Worm (Caenorhabditis elegans) whole organism, L1 larva: ENCODE data around the gene bre-3.

Experiments
- aly-2 ChIP-seq: fragments of 150-350 bp; optimal IDR thresholded peaks from 2 replicates; lab custom pipeline; 2014; ENCODE audit warnings: missing biosample characterization, missing genetic modification characterization
- egl-27 ChIP-seq, 2 experiments: fragments of 150-350 bp in 1 of 2; sonication (generic microtip); optimal IDR thresholded peaks; 3 replicates each; lab custom pipeline; 2017 to 2018; ENCODE audit warnings: missing biosample characterization in 2 of 2, missing genetic modification characterization in 2 of 2, missing genetic modification reagents in 2 of 2
- fkh-10 ChIP-seq: sonication (generic microtip); optimal IDR thresholded peaks from 2 replicates; lab custom pipeline; 2017; ENCODE audit warnings: missing biosample characterization, missing genetic modification reagents, missing genetic modification characterization
- lin-13 ChIP-seq: fragments of 150-350 bp; optimal IDR thresholded peaks from 2 replicates; lab custom pipeline; 2014; ENCODE audit warnings: missing biosample characterization, missing genetic modification reagents, missing genetic modification characterization
- nhr-11 ChIP-seq: fragments of 150-350 bp; optimal IDR thresholded peaks from 2 replicates; lab custom pipeline; 2014; ENCODE audit warnings: missing biosample characterization, missing genetic modification characterization
- nhr-71 ChIP-seq: sonication (generic microtip); optimal IDR thresholded peaks from 2 replicates; lab custom pipeline; 2016; ENCODE audit warnings: mild to moderate bottlenecking, missing genetic modification characterization, moderate library complexity, missing compliant biosample characterization
- rnt-1 ChIP-seq: sonication (generic microtip); optimal IDR thresholded peaks from 2 replicates; lab custom pipeline; 2016; ENCODE audit warnings: mild to moderate bottlenecking, missing genetic modification characterization, moderate library complexity, missing compliant biosample characterization
- ztf-11 ChIP-seq, 2 experiments: sonication (generic microtip); optimal IDR thresholded peaks; 2 replicates each; lab custom pipeline; 2016 to 2017; ENCODE audit warnings: missing genetic modification characterization in 2 of 2, missing biosample characterization in 1 of 2, missing compliant biosample characterization in 1 of 2

- no peak for TF ChIP-seq egl-27 (tag; optimal IDR thresholded peaks at IDR 0.05; lab: Kevin White, UChicago)
- no peak for TF ChIP-seq aly-2 (tag; lab: Kevin White, UChicago)
- no peak for TF ChIP-seq nhr-11
- TF ChIP-seq lin-13 (GFP tag; lab: Kevin White, UChicago) = no peak
- TF ChIP-seq ztf-11 (tag; optimal IDR thresholded peaks at IDR 0.05; lab: Kevin White, UChicago) = no peak
- no peak for TF ChIP-seq rnt-1 (tag; lab: Kevin White, UChicago)
- no peak for TF ChIP-seq fkh-10 (GFP tag; lab: Kevin White, UChicago)
- TF ChIP-seq nhr-71 = no peak
These were observed 28.3 kb upstream of the bre-3 start, which contains the start of gene F55H2.8 for ce11 chrIII:9513569-9513968.
